Worm (Caenorhabditis elegans): ENCODE results near the gene nhr-216.

DNA sequence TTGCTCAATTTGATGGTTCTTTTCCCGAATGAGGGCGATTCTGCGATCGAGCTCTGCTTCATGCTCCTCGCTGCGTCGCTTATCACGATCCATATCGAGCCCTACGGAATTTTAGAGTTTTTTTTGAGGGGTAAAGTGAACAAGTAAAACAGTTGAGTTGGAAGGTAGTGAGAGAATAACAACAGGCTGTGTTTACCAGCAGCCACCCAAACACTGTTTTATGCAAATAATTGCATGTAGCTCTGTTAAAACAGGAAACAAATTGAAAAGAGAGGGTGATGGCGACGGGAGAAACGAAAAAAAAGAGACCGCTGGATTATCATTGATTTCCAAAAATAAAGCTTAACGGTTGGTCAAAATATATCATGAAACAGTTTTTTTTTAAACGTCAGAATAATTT lies 30.4 kb downstream of the nhr-216 start, which contains the start of gene C10G8.8:
- TF ChIP-seq attf-4 (tag; optimal IDR thresholded peaks at IDR 0.05) (no peak), php-3 (GFP tag; IDR thresholded peaks at IDR 0.05) (no peak), ZK337.2 (GFP tag; IDR thresholded peaks at IDR 0.05) (no peak), skn-1 (tag; optimal IDR thresholded peaks at IDR 0.05) (no peak), lsy-2 (tag; optimal IDR thresholded peaks at IDR 0.05) (no peak), nhr-25 (tag; optimal IDR thresholded peaks at IDR 0.05; ENCODE audit: borderline replicate concordance, insufficient read depth) (no peak), nhr-11 (tag; optimal IDR thresholded peaks at IDR 0.05) (no peak)
